Fruit fly (Drosophila melanogaster) whole organism, larva: Measurements from ENCODE around the gene c12.1.

ENCODE experiments used
- noc ChIP-seq: fragments of 200-800 bp; sonication (Bioruptor generic); optimal IDR thresholded peaks from 3 replicates; lab custom pipeline; 2019; ENCODE audit warnings: missing biosample characterization, mild to moderate bottlenecking, missing genetic modification characterization, moderate library complexity

Gene c12.1

dm6 chrX:9309959-9310658 lies 8.9 kb downstream of the c12.1 start:
- TF ChIP-seq noc, result no peak

- no peak for TF ChIP-seq noc
Measured at dm6 chrX:9305735-9306134, 13.3 kb downstream of the c12.1 start.

dm6 chrX:9297661-9298433 lies 21.2 kb downstream of the c12.1 start:
- peak; percentile 67 for TF ChIP-seq noc

- no peak for TF ChIP-seq noc
Measured at dm6 chrX:9296518-9296917, 22.5 kb downstream of the c12.1 start.

dm6 chrX:9295518-9295917 lies 23.5 kb downstream of the c12.1 start:
- no peak for TF ChIP-seq noc

dm6 chrX:9291270-9291669 lies 27.8 kb downstream of the c12.1 start:
- no peak for TF ChIP-seq noc

dm6 chrX:9286386-9286785 lies 32.6 kb downstream of the c12.1 start:
- TF ChIP-seq noc, result no peak

dm6 chrX:9284024-9284738 lies 34.8 kb downstream of the c12.1 start, which contains the start of gene lz:
lz (plus strand) TSS chrX:9284649.
- no peak for TF ChIP-seq noc

dm6 chrX:9282783-9283289 lies 36.2 kb downstream of the c12.1 start, which contains the start of gene c11.1:
c11.1 (minus strand) TSS chrX:9283117.
- no peak for TF ChIP-seq noc

dm6 chrX:9281998-9282644 lies 36.9 kb downstream of the c12.1 start:
- no peak for TF ChIP-seq noc

dm6 chrX:9272830-9273507 lies 46.1 kb downstream of the c12.1 start, which contains the start of the genes Cfp1 and Aladin:
Cfp1 (minus strand) TSS chrX:9272960.
Aladin (plus strand) TSS chrX:9273413.
- TF ChIP-seq noc, result no peak

dm6 chrX:9269825-9270224 lies 49.2 kb downstream of the c12.1 start, which contains the start of gene CG17440:
CG17440 (minus strand) TSS chrX:9269925.
- no peak for TF ChIP-seq noc
